Worm (Caenorhabditis elegans) whole organism, early embryonic: ENCODE measurements around the gene ung-1.

Source experiments
- B0310.2 ChIP-seq: sonication (generic microtip); optimal IDR thresholded peaks from 2 replicates; lab custom pipeline; 2016; ENCODE audit warnings: mild to moderate bottlenecking, missing genetic modification characterization, missing compliant biosample characterization
- F13C5.2 ChIP-seq: sonication (generic microtip); optimal IDR thresholded peaks from 2 replicates; lab custom pipeline; 2017; ENCODE audit warnings: mild to moderate bottlenecking, missing genetic modification characterization, inconsistent platforms, missing compliant biosample characterization
- aly-1 ChIP-seq: sonication (generic microtip); optimal IDR thresholded peaks from 2 replicates; lab custom pipeline; 2016; ENCODE audit warnings: missing genetic modification characterization, missing compliant biosample characterization
- ama-1 ChIP-seq: fragments of 150-350 bp; optimal IDR thresholded peaks from 2 replicates; lab custom pipeline; 2014
- ceh-13 ChIP-seq: fragments of 200-800 bp; sonication (Bioruptor generic); optimal IDR thresholded peaks from 2 replicates; lab custom pipeline; 2018; ENCODE audit warnings: mild to moderate bottlenecking, missing genetic modification characterization, missing compliant biosample characterization
- flt-1 ChIP-seq: fragments of 200-800 bp; sonication (Bioruptor generic); IDR thresholded peaks from 2 replicates; pipeline ENCODE4 v1.3.6; 2022; ENCODE audit warnings: missing genetic modification characterization, missing compliant biosample characterization
- hmg-4 ChIP-seq: fragments of 200-800 bp; sonication (Bioruptor generic); optimal IDR thresholded peaks from 2 replicates; lab custom pipeline; 2018; ENCODE audit warnings: mild to moderate bottlenecking, missing genetic modification characterization, missing compliant biosample characterization
- pes-1 ChIP-seq: fragments of 200-800 bp; sonication (Bioruptor generic); IDR thresholded peaks from 2 replicates; pipeline ENCODE4 v1.3.6; 2022; ENCODE audit warnings: missing genetic modification reagents, missing genetic modification characterization, missing compliant biosample characterization
- scrt-1 ChIP-seq: fragments of 200-800 bp; sonication (Bioruptor generic); IDR thresholded peaks from 2 replicates; pipeline ENCODE4 v1.3.6; 2022; ENCODE audit warnings: missing genetic modification characterization, missing compliant biosample characterization
- sea-1 ChIP-seq: fragments of 200-800 bp; sonication (Bioruptor generic); conservative IDR thresholded peaks from 2 replicates; pipeline ENCODE4 v1.3.6; 2022; ENCODE audit warnings: missing genetic modification characterization, missing compliant biosample characterization
- tbx-11 ChIP-seq: fragments of 200-800 bp; sonication (Bioruptor generic); IDR thresholded peaks from 2 replicates; pipeline ENCODE4 v1.3.6; 2022; ENCODE audit warnings: missing genetic modification characterization, missing compliant biosample characterization
- tbx-37 ChIP-seq: fragments of 200-800 bp; sonication (Bioruptor generic); conservative IDR thresholded peaks from 2 replicates; pipeline ENCODE4 v1.3.6; 2022; ENCODE audit warnings: missing genetic modification reagents, missing genetic modification characterization, missing compliant biosample characterization
- tra-4 ChIP-seq: sonication (generic microtip); optimal IDR thresholded peaks from 2 replicates; lab custom pipeline; 2017; ENCODE audit warnings: missing genetic modification characterization, missing compliant biosample characterization

- TF ChIP-seq ama-1 (lab: Kevin White, UChicago) (no peak), pes-1 (GFP tag; lab: Robert Waterston, UW) (no peak), B0310.2 (tag; lab: Kevin White, UChicago) (no peak), tbx-11 (GFP tag; lab: Robert Waterston, UW) (no peak), flt-1 (GFP tag; lab: Robert Waterston, UW) (no peak), aly-1 (tag; lab: Kevin White, UChicago) (no peak), tbx-37 (GFP tag; lab: Robert Waterston, UW) (no peak), scrt-1 (GFP tag; lab: Robert Waterston, UW) (no peak), F13C5.2 (tag; lab: Kevin White, UChicago) (no peak), hmg-4 (no peak), tra-4 (tag; lab: Kevin White, UChicago) (no peak), ceh-13 (no peak), sea-1 (GFP tag; lab: Robert Waterston, UW) (no peak)
Measured at ce11 chrIII:11923586-11923985, 50.3 kb downstream of the ung-1 start, which contains the start of gene nft-1.
